2 fruit fly cellular contexts compared by ENCODE assay signal in genomic region chrX:7193902-7194301, dm6.
A peak's percentile ranks its signal among the peaks of the same experiment; 100 is the strongest.
TF ChIP-seq lines count a peak whose summit lies in the region.

No protein-coding gene starts in this region.

- TF ChIP-seq CTCF in whole organism, embryonic (GFP tag; optimal IDR thresholded peaks at IDR 0.05; lab: Kevin White, UChicago) = no peak

TF ChIP-seq in whole organism, embryonic, 481 proteins besides CTCF, POLR2A, EP300 and RAD21 (continues in another document):
- no peak for TF ChIP-seq CG11723 (GFP tag; optimal IDR thresholded peaks at IDR 0.05; lab: Kevin White, UChicago)
- no peak for TF ChIP-seq CG3995 (GFP tag; optimal IDR thresholded peaks at IDR 0.05; lab: Kevin White, UChicago)
- TF ChIP-seq CG9932 (GFP tag; IDR thresholded peaks at IDR 0.05; lab: Robert Waterston, UW) = no peak
- TF ChIP-seq CG8290 (GFP tag; optimal IDR thresholded peaks at IDR 0.05; lab: Kevin White, UChicago) = no peak
- peak in 1 of 2 experiments; percentile 3 for TF ChIP-seq CG8290 (tag; optimal IDR thresholded peaks at IDR 0.05; lab: Kevin White, UChicago)
- TF ChIP-seq onecut (GFP tag; IDR thresholded peaks at IDR 0.05; lab: Robert Waterston, UW) = no peak; the same call in 1 of the 2 replicates
- TF ChIP-seq CG3726 (GFP tag; IDR thresholded peaks at IDR 0.05; lab: Robert Waterston, UW) = no peak
- no peak for TF ChIP-seq ro (GFP tag; IDR thresholded peaks at IDR 0.05; lab: Robert Waterston, UW)
- TF ChIP-seq CG8089 (GFP tag; optimal IDR thresholded peaks at IDR 0.05; lab: Kevin White, UChicago) = no peak
- TF ChIP-seq BtbVII (GFP tag; optimal IDR thresholded peaks at IDR 0.05; lab: Kevin White, UChicago) = no peak
- TF ChIP-seq grn (GFP tag; optimal IDR thresholded peaks at IDR 0.05; lab: Kevin White, UChicago) = no peak
- TF ChIP-seq cg (GFP tag; optimal IDR thresholded peaks at IDR 0.05; lab: Kevin White, UChicago) = peak; percentile 34
- TF ChIP-seq ewg (GFP tag; optimal IDR thresholded peaks at IDR 0.05; lab: Kevin White, UChicago) = peak; percentile 76
- TF ChIP-seq CG10366 (GFP tag; IDR thresholded peaks at IDR 0.05; lab: Robert Waterston, UW) = no peak
- TF ChIP-seq Nf-YC (tag; optimal IDR thresholded peaks at IDR 0.05; lab: Kevin White, UChicago) = peak; percentile 78
- no peak for TF ChIP-seq CG1603 (tag; optimal IDR thresholded peaks at IDR 0.05; lab: Kevin White, UChicago)
- TF ChIP-seq Deaf1 (tag; optimal IDR thresholded peaks at IDR 0.05; lab: Kevin White, UChicago) = peak; percentile 57
- no peak for TF ChIP-seq Sox102F (GFP tag; optimal IDR thresholded peaks at IDR 0.05; lab: Kevin White, UChicago)
- no peak for TF ChIP-seq CG12744 (GFP tag; optimal IDR thresholded peaks at IDR 0.05; lab: Kevin White, UChicago)
- TF ChIP-seq gro (GFP tag; optimal IDR thresholded peaks at IDR 0.05; lab: Kevin White, UChicago) = no peak
- TF ChIP-seq Sin3A (optimal IDR thresholded peaks at IDR 0.05; lab: Kevin White, UChicago) = no peak
- no peak for TF ChIP-seq CG6683 (GFP tag; optimal IDR thresholded peaks at IDR 0.05; lab: Kevin White, UChicago)
- no peak for TF ChIP-seq CG12236 (GFP tag; optimal IDR thresholded peaks at IDR 0.05; lab: Kevin White, UChicago)
- no peak for TF ChIP-seq CG14667 (GFP tag; IDR thresholded peaks at IDR 0.05; lab: Robert Waterston, UW)
- peak; percentile 21 to 51 for TF ChIP-seq Trl (optimal IDR thresholded peaks at IDR 0.05; lab: Kevin White, UChicago)
- TF ChIP-seq Trl (GFP tag; optimal IDR thresholded peaks at IDR 0.05; lab: Kevin White, UChicago) = no peak
- no peak for TF ChIP-seq CG30431 (GFP tag; optimal IDR thresholded peaks at IDR 0.05; lab: Kevin White, UChicago)
- TF ChIP-seq CG10209 (GFP tag; optimal IDR thresholded peaks at IDR 0.05; lab: Kevin White, UChicago) = no peak
- no peak for TF ChIP-seq mld (GFP tag; IDR thresholded peaks at IDR 0.05; lab: Robert Waterston, UW; ENCODE audit: partially characterized antibody)
- TF ChIP-seq CG1832 (GFP tag; optimal IDR thresholded peaks at IDR 0.05; lab: Kevin White, UChicago) = peak; percentile 45
- TF ChIP-seq crol (GFP tag; IDR thresholded peaks at IDR 0.05; lab: Robert Waterston, UW) = peak; percentile 89
- TF ChIP-seq CG4424 (GFP tag; optimal IDR thresholded peaks at IDR 0.05; lab: Kevin White, UChicago) = no peak
- no peak for TF ChIP-seq nau (GFP tag; optimal IDR thresholded peaks at IDR 0.05; lab: Kevin White, UChicago)
- no peak for TF ChIP-seq CG18764 (GFP tag; optimal IDR thresholded peaks at IDR 0.05; lab: Kevin White, UChicago)
- TF ChIP-seq lov (optimal IDR thresholded peaks at IDR 0.05; lab: Kevin White, UChicago) = no peak
- no peak for TF ChIP-seq lov (GFP tag; IDR thresholded peaks at IDR 0.05; lab: Robert Waterston, UW)
- TF ChIP-seq CG6654 (GFP tag; optimal IDR thresholded peaks at IDR 0.05; lab: Kevin White, UChicago) = no peak
- TF ChIP-seq sr (GFP tag; IDR thresholded peaks at IDR 0.05; lab: Robert Waterston, UW) = no peak
- no peak for TF ChIP-seq CG18619 (GFP tag; optimal IDR thresholded peaks at IDR 0.05; lab: Kevin White, UChicago)
- TF ChIP-seq Adf1 (GFP tag; IDR thresholded peaks at IDR 0.05; lab: Robert Waterston, UW) = peak; percentile 49; the same call in 1 of the 2 replicates
- TF ChIP-seq Chrac-16 (GFP tag; optimal IDR thresholded peaks at IDR 0.05; lab: Kevin White, UChicago) = no peak
- TF ChIP-seq wdn (GFP tag; IDR thresholded peaks at IDR 0.05; lab: Robert Waterston, UW) = no peak
- TF ChIP-seq abd-A (tag; optimal IDR thresholded peaks at IDR 0.05; lab: Kevin White, UChicago) = peak; percentile 23
- TF ChIP-seq E2f1 (GFP tag; IDR thresholded peaks at IDR 0.05; lab: Robert Waterston, UW) = no peak
- TF ChIP-seq seq (GFP tag; IDR thresholded peaks at IDR 0.05; lab: Robert Waterston, UW) = peak; percentile 36; the same call in 1 of the 2 replicates
- TF ChIP-seq CG12071 (GFP tag; optimal IDR thresholded peaks at IDR 0.05; lab: Kevin White, UChicago) = peak; percentile 8
- peak; percentile 91 for TF ChIP-seq CG5180 (GFP tag; optimal IDR thresholded peaks at IDR 0.05; lab: Kevin White, UChicago)
- peak; percentile 72 for TF ChIP-seq Nf-YB (GFP tag; optimal IDR thresholded peaks at IDR 0.05; lab: Kevin White, UChicago)

TF ChIP-seq in whole organism, prepupa, 60 proteins besides CTCF, POLR2A, EP300 and RAD21:
- TF ChIP-seq fkh (GFP tag; optimal IDR thresholded peaks at IDR 0.05; lab: Kevin White, UChicago) (peak; percentile 7), dsx (GFP tag; optimal IDR thresholded peaks at IDR 0.05; lab: Kevin White, UChicago; ENCODE audit: poor library complexity, severe bottlenecking) (no peak)
